Fruit fly (Drosophila melanogaster) whole organism, adult: ENCODE results near the gene CG32457.

Experiments
- CG11617 ChIP-seq: fragments of 200-800 bp; sonication (Bioruptor generic); optimal IDR thresholded peaks from 2 replicates; lab custom pipeline; 2017; ENCODE audit warnings: mild to moderate bottlenecking, missing biosample characterization, missing genetic modification reagents, missing genetic modification characterization
- CG12768 ChIP-seq: fragments of 200-800 bp; sonication (Bioruptor generic); optimal IDR thresholded peaks from 2 replicates; lab custom pipeline; 2017; ENCODE audit warnings: missing biosample characterization, missing genetic modification characterization, mild to moderate bottlenecking, moderate library complexity, missing genetic modification reagents
- CG14711 ChIP-seq: fragments of 200-800 bp; sonication (Bioruptor generic); optimal IDR thresholded peaks from 2 replicates; lab custom pipeline; 2018; ENCODE audit warnings: missing biosample characterization, mild to moderate bottlenecking, missing genetic modification characterization, moderate library complexity
- CG1620 ChIP-seq: fragments of 200-800 bp; sonication (Bioruptor generic); optimal IDR thresholded peaks from 2 replicates; lab custom pipeline; 2016; ENCODE audit warnings: missing biosample characterization, missing genetic modification characterization
- CG33017 ChIP-seq: fragments of 200-800 bp; sonication (Bioruptor generic); optimal IDR thresholded peaks from 2 replicates; lab custom pipeline; 2018; ENCODE audit warnings: missing biosample characterization, mild to moderate bottlenecking, missing genetic modification characterization, moderate library complexity
- CG5204 ChIP-seq: fragments of 200-800 bp; sonication (Bioruptor generic); optimal IDR thresholded peaks from 2 replicates; lab custom pipeline; 2016; ENCODE audit warnings: missing biosample characterization, missing genetic modification characterization
- CG7101 ChIP-seq: fragments of 200-800 bp; sonication (Bioruptor generic); optimal IDR thresholded peaks from 2 replicates; lab custom pipeline; 2018; ENCODE audit warnings: missing biosample characterization, mild to moderate bottlenecking, missing genetic modification characterization, moderate library complexity
- Clk ChIP-seq: fragments of 200-800 bp; sonication (Bioruptor generic); optimal IDR thresholded peaks from 2 replicates; lab custom pipeline; 2017; ENCODE audit warnings: missing biosample characterization, missing genetic modification characterization
- Crg-1 ChIP-seq: fragments of 200-800 bp; sonication (Bioruptor generic); optimal IDR thresholded peaks from 2 replicates; lab custom pipeline; 2016; ENCODE audit warnings: missing biosample characterization, missing genetic modification characterization
- Hr96 ChIP-seq: fragments of 200-800 bp; sonication (Bioruptor generic); optimal IDR thresholded peaks from 2 replicates; lab custom pipeline; 2016; ENCODE audit warnings: missing biosample characterization, missing genetic modification characterization
- Mnt ChIP-seq: fragments of 200-800 bp; sonication (Bioruptor generic); optimal IDR thresholded peaks from 2 replicates; lab custom pipeline; 2016; ENCODE audit warnings: missing biosample characterization, mild to moderate bottlenecking, missing genetic modification characterization
- bab1 ChIP-seq: fragments of 200-800 bp; sonication (Bioruptor generic); optimal IDR thresholded peaks from 3 replicates; lab custom pipeline; 2019; ENCODE audit warnings: missing biosample characterization, mild to moderate bottlenecking, missing genetic modification characterization, moderate library complexity
- cic ChIP-seq: fragments of 200-800 bp; sonication (Bioruptor generic); optimal IDR thresholded peaks from 2 replicates; lab custom pipeline; 2017; ENCODE audit warnings: missing biosample characterization, mild to moderate bottlenecking, missing genetic modification characterization, moderate library complexity
- cnc ChIP-seq, 2 experiments: fragments of >200 bp; optimal IDR thresholded peaks; 2 replicates each; lab custom pipeline; 2017
- kay ChIP-seq: fragments of 200-800 bp; sonication (Bioruptor generic); peaks from one replicate; lab custom pipeline; 2016; ENCODE audit warnings: missing biosample characterization, missing genetic modification characterization, borderline replicate concordance
- ovo ChIP-seq: fragments of 200-800 bp; sonication (Bioruptor generic); optimal IDR thresholded peaks from 2 replicates; lab custom pipeline; 2016; ENCODE audit warnings: missing biosample characterization, missing genetic modification characterization
- pad ChIP-seq: fragments of 200-800 bp; sonication (Bioruptor generic); optimal IDR thresholded peaks from 3 replicates; lab custom pipeline; 2017; ENCODE audit warnings: missing biosample characterization, missing genetic modification characterization, mild to moderate bottlenecking, moderate library complexity, missing genetic modification reagents
- tj ChIP-seq: fragments of 200-800 bp; sonication (Bioruptor generic); optimal IDR thresholded peaks from 3 replicates; lab custom pipeline; 2017; ENCODE audit warnings: missing biosample characterization, mild to moderate bottlenecking, missing genetic modification characterization, moderate library complexity
- toe ChIP-seq: fragments of 200-800 bp; sonication (Bioruptor generic); optimal IDR thresholded peaks from 2 replicates; lab custom pipeline; 2016; ENCODE audit warnings: missing biosample characterization, missing genetic modification characterization

The CG32457 gene

dm6 chr3L:22987342-22987741, at the start of gene CG32457:
TSS of gene CG32457 (plus strand) at chr3L:22987642.
- TF ChIP-seq Crg-1, result no peak

dm6 chr3L:22940249-22940648, 47.2 kb upstream of the CG32457 start:
- TF ChIP-seq Clk (GFP tag; lab: Kevin White, UChicago), result no peak
- no peak for TF ChIP-seq Hr96 (GFP tag; lab: Kevin White, UChicago)
- TF ChIP-seq pad (GFP tag; lab: Kevin White, UChicago), result no peak
- no peak for TF ChIP-seq cic (GFP tag; lab: Kevin White, UChicago)
- TF ChIP-seq CG7101, result no peak
- TF ChIP-seq Crg-1, result no peak
- TF ChIP-seq Mnt (GFP tag; lab: Kevin White, UChicago), result no peak
- TF ChIP-seq CG1620, result no peak
- TF ChIP-seq kay (GFP tag; lab: Kevin White, UChicago), result no peak

dm6 chr3L:22943484-22943883, 44.0 kb upstream of the CG32457 start:
- TF ChIP-seq CG7101 (no peak), Crg-1 (no peak), Clk (GFP tag; lab: Kevin White, UChicago) (no peak), CG1620 (no peak), kay (GFP tag; lab: Kevin White, UChicago) (no peak), CG12768 (GFP tag; lab: Kevin White, UChicago) (peak; percentile 11)

dm6 chr3L:22944493-22944892, 42.9 kb upstream of the CG32457 start:
- TF ChIP-seq ovo (GFP tag; lab: Kevin White, UChicago) (no peak), Mnt (GFP tag; lab: Kevin White, UChicago) (no peak), CG1620 (no peak), CG11617 (GFP tag; lab: Kevin White, UChicago) (no peak), CG33017 (tag; lab: Kevin White, UChicago) (no peak), Hr96 (GFP tag; lab: Kevin White, UChicago) (no peak), CG14711 (tag; lab: Kevin White, UChicago) (no peak), cnc (optimal IDR thresholded peaks at IDR 0.05; lab: Kevin White, UChicago) (no peak)

dm6 chr3L:22945264-22945941, 42.0 kb upstream of the CG32457 start, which contains the start of gene Mes2:
TSS of gene Mes2 (plus strand) at chr3L:22945657.
- TF ChIP-seq tj (peak; percentile 82), bab1 (GFP tag; lab: Kevin White, UChicago) (no peak), CG14711 (tag; lab: Kevin White, UChicago) (no peak), ovo (GFP tag; lab: Kevin White, UChicago) (peak; percentile 72), CG12768 (GFP tag; lab: Kevin White, UChicago) (peak; percentile 92), pad (GFP tag; lab: Kevin White, UChicago) (peak; percentile 29), CG33017 (tag; lab: Kevin White, UChicago) (no peak), CG11617 (GFP tag; lab: Kevin White, UChicago) (no peak), Clk (GFP tag; lab: Kevin White, UChicago) (no peak), toe (GFP tag; lab: Kevin White, UChicago) (no peak), kay (GFP tag; lab: Kevin White, UChicago) (peak; percentile 34), Crg-1 (no peak), CG1620 (no peak)

dm6 chr3L:22947993-22948954, 39.2 kb upstream of the CG32457 start:
- TF ChIP-seq cic (GFP tag; lab: Kevin White, UChicago) (no peak), CG12768 (GFP tag; lab: Kevin White, UChicago) (peak; percentile 87)

DNA sequence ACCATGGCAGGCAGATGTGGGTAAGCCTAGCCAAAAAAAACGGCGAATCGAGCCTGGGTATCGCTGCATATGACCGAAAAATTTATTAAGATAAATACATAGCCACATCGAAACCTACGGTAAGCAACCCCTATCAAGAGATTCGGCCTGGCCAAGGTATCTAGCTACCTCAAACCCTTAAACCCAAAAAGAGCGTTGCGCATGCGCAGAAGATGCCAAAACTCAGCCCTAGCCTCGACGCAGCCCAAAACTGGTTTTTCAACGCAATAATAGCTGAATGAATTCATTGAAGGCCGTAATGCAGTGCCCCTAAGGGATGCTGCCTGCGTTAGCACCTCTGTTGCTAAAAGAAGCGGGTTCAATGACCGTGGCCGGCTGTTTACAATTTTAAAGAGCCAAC, 34.7 kb upstream of the CG32457 start:
- no peak for TF ChIP-seq toe (GFP tag; lab: Kevin White, UChicago)
- no peak for TF ChIP-seq CG5204 (GFP tag; lab: Kevin White, UChicago)
- no peak for TF ChIP-seq CG11617 (GFP tag; lab: Kevin White, UChicago)
- no peak for TF ChIP-seq pad (GFP tag; lab: Kevin White, UChicago)
- no peak for TF ChIP-seq CG1620
- TF ChIP-seq tj, result no peak
- TF ChIP-seq Hr96 (GFP tag; lab: Kevin White, UChicago), result no peak
- no peak for TF ChIP-seq cic (GFP tag; lab: Kevin White, UChicago)
- no peak for TF ChIP-seq Clk (GFP tag; lab: Kevin White, UChicago)
